Fruit fly (Drosophila melanogaster): Measurements from ENCODE around the gene gdl-ORF39.

gdl-ORF39 gene

dm6 chr3L:15535228-15535598 lies 26.0 kb downstream of the gdl-ORF39 start, which contains the start of gene CrebA (continued):
- TF ChIP-seq tio (GFP tag; optimal IDR thresholded peaks at IDR 0.05) = no peak
- TF ChIP-seq Trl (optimal IDR thresholded peaks at IDR 0.05) = peak; percentile 94 to 95
- TF ChIP-seq Trl (GFP tag; optimal IDR thresholded peaks at IDR 0.05) = no peak
- no peak for TF ChIP-seq ash1 (GFP tag; optimal IDR thresholded peaks at IDR 0.05)
- no peak for TF ChIP-seq CG17612 (GFP tag; IDR thresholded peaks at IDR 0.05)
- no peak for TF ChIP-seq unpg (GFP tag; optimal IDR thresholded peaks at IDR 0.05)
- TF ChIP-seq CG18764 (GFP tag; optimal IDR thresholded peaks at IDR 0.05) = no peak
- TF ChIP-seq Fer2 (tag; optimal IDR thresholded peaks at IDR 0.05) = no peak
- peak; percentile 40 for TF ChIP-seq HLHmδ (GFP tag; optimal IDR thresholded peaks at IDR 0.05)
- no peak for TF ChIP-seq CG6175 (GFP tag; IDR thresholded peaks at IDR 0.05)
- TF ChIP-seq fd64A (GFP tag; optimal IDR thresholded peaks at IDR 0.05) = no peak
- no peak for TF ChIP-seq jumu (GFP tag; optimal IDR thresholded peaks at IDR 0.05)
- no peak for TF ChIP-seq Oaz (GFP tag; IDR thresholded peaks at IDR 0.05)
- no peak for TF ChIP-seq Hand (GFP tag; optimal IDR thresholded peaks at IDR 0.05)
- TF ChIP-seq Adf1 (GFP tag; IDR thresholded peaks at IDR 0.05) = peak; percentile 90
- TF ChIP-seq ap (GFP tag; IDR thresholded peaks at IDR 0.05) = no peak
- no peak for TF ChIP-seq CG2712 (tag; optimal IDR thresholded peaks at IDR 0.05)
- no peak; the same call in 1 of the 2 replicates for TF ChIP-seq E2f1 (GFP tag; IDR thresholded peaks at IDR 0.05)
- TF ChIP-seq CG4820 (GFP tag; optimal IDR thresholded peaks at IDR 0.05) = no peak
- no peak for TF ChIP-seq exex (tag; optimal IDR thresholded peaks at IDR 0.05)
- peak; percentile 76; the same call in 1 of the 4 replicates for TF ChIP-seq chinmo (GFP tag; IDR thresholded peaks at IDR 0.05; ENCODE audit: partially characterized antibody)
- TF ChIP-seq zen2 (GFP tag; IDR thresholded peaks at IDR 0.05; ENCODE audit: partially characterized antibody) = no peak
- no peak for TF ChIP-seq CG7271 (tag; optimal IDR thresholded peaks at IDR 0.05)
- TF ChIP-seq pan (optimal IDR thresholded peaks at IDR 0.05) = no peak
- no peak for TF ChIP-seq pan (GFP tag; optimal IDR thresholded peaks at IDR 0.05 in 1 of 2, IDR thresholded peaks at IDR 0.05 in 1 of 2)
- no peak for TF ChIP-seq CG4360 (GFP tag; IDR thresholded peaks at IDR 0.05)
- TF ChIP-seq Doc3 (GFP tag; IDR thresholded peaks at IDR 0.05; ENCODE audit: partially characterized antibody) = no peak
- peak; percentile 83 for TF ChIP-seq CG1832 (GFP tag; optimal IDR thresholded peaks at IDR 0.05)
- no peak for TF ChIP-seq lola (GFP tag; optimal IDR thresholded peaks at IDR 0.05)
- no peak for TF ChIP-seq run (tag; optimal IDR thresholded peaks at IDR 0.05)
- TF ChIP-seq pros (GFP tag; optimal IDR thresholded peaks at IDR 0.05) = no peak
- TF ChIP-seq PHDP (tag; optimal IDR thresholded peaks at IDR 0.05) = no peak
- no peak for TF ChIP-seq fru (optimal IDR thresholded peaks at IDR 0.05)
- TF ChIP-seq Bdp1 (GFP tag; optimal IDR thresholded peaks at IDR 0.05) = no peak
- no peak for TF ChIP-seq CG14860 (GFP tag; IDR thresholded peaks at IDR 0.05; ENCODE audit: partially characterized antibody)
- TF ChIP-seq Dll (GFP tag; IDR thresholded peaks at IDR 0.05; ENCODE audit: partially characterized antibody) = 0 out of 4 replicates have a peak, but pooled peaks have one; percentile 15
- TF ChIP-seq Atf-2 (GFP tag; optimal IDR thresholded peaks at IDR 0.05) = no peak
- no peak for TF ChIP-seq CG9876 (GFP tag; optimal IDR thresholded peaks at IDR 0.05)
- TF ChIP-seq crp (GFP tag; optimal IDR thresholded peaks at IDR 0.05) = no peak
- 0 out of 3 replicates have a peak, but pooled peaks have one; percentile 10 for TF ChIP-seq Dbx (GFP tag; IDR thresholded peaks at IDR 0.05)
- TF ChIP-seq Med (GFP tag) = peak; percentile 15
- TF ChIP-seq vfl (GFP tag; optimal IDR thresholded peaks at IDR 0.05) = no peak
- TF ChIP-seq Ets65A (GFP tag) = no peak
- no peak for TF ChIP-seq CG31388 (GFP tag; optimal IDR thresholded peaks at IDR 0.05)
- no peak for TF ChIP-seq Spps (tag; optimal IDR thresholded peaks at IDR 0.05)
- TF ChIP-seq Ravus (GFP tag; IDR thresholded peaks at IDR 0.05) = no peak
- no peak for TF ChIP-seq CG14050 (GFP tag; IDR thresholded peaks at IDR 0.05)
- no peak for TF ChIP-seq mld (GFP tag; IDR thresholded peaks at IDR 0.05; ENCODE audit: partially characterized antibody)
- TF ChIP-seq mam (GFP tag; optimal IDR thresholded peaks at IDR 0.05) = no peak
- peak; percentile 70 for TF ChIP-seq yki (optimal IDR thresholded peaks at IDR 0.05)
- TF ChIP-seq Bgb (GFP tag; IDR thresholded peaks at IDR 0.05; ENCODE audit: partially characterized antibody) = peak; percentile 30; the same call in 1 of the 2 replicates
- TF ChIP-seq dpn (GFP tag; optimal IDR thresholded peaks at IDR 0.05) = no peak

Data from whole organism, embryonic.